Fruit fly (Drosophila melanogaster) whole organism, embryonic: ENCODE measurements around the gene SLC5A11.

Experiments
- B-H2 ChIP-seq: fragments of 200-800 bp; sonication (Bioruptor generic); optimal IDR thresholded peaks from 2 replicates; lab custom pipeline; 2018; ENCODE audit warnings: missing biosample characterization, mild to moderate bottlenecking, missing genetic modification characterization
- CG11723 ChIP-seq: fragments of 200-800 bp; sonication (Bioruptor generic); optimal IDR thresholded peaks from 2 replicates; lab custom pipeline; 2017; ENCODE audit warnings: missing biosample characterization, mild to moderate bottlenecking, missing genetic modification characterization
- CG13296 ChIP-seq: fragments of 200-800 bp; sonication (Bioruptor generic); optimal IDR thresholded peaks from 3 replicates; lab custom pipeline; 2018; ENCODE audit warnings: missing biosample characterization, mild to moderate bottlenecking, missing genetic modification characterization
- CG13894 ChIP-seq: fragments of 200-800 bp; sonication (Bioruptor generic); optimal IDR thresholded peaks from 3 replicates; lab custom pipeline; 2018; ENCODE audit warnings: missing biosample characterization, mild to moderate bottlenecking, missing genetic modification characterization, moderate library complexity
- CG1529 ChIP-seq: fragments of 200-800 bp; sonication (Bioruptor generic); optimal IDR thresholded peaks from 3 replicates; lab custom pipeline; 2018; ENCODE audit warnings: missing biosample characterization, missing genetic modification characterization
- CG15479 ChIP-seq: fragments of 200-800 bp; sonication (Bioruptor generic); optimal IDR thresholded peaks from 3 replicates; lab custom pipeline; 2019; ENCODE audit warnings: missing biosample characterization, mild to moderate bottlenecking, missing genetic modification characterization, moderate library complexity
- CG15696 ChIP-seq: fragments of 200-800 bp; sonication (Bioruptor generic); optimal IDR thresholded peaks from 2 replicates; lab custom pipeline; 2019; ENCODE audit warnings: missing biosample characterization, mild to moderate bottlenecking, missing genetic modification characterization, moderate library complexity
- CG2678 ChIP-seq: fragments of 200-800 bp; sonication (Bioruptor generic); optimal IDR thresholded peaks from 3 replicates; lab custom pipeline; 2019; ENCODE audit warnings: missing biosample characterization, mild to moderate bottlenecking, missing genetic modification characterization, moderate library complexity
- CG3995 ChIP-seq: fragments of 200-800 bp; sonication (Bioruptor generic); optimal IDR thresholded peaks from 3 replicates; lab custom pipeline; 2016; ENCODE audit warnings: missing biosample characterization, missing genetic modification characterization
- CG7556 ChIP-seq: fragments of 200-800 bp; sonication (Bioruptor generic); optimal IDR thresholded peaks from 2 replicates; lab custom pipeline; 2017; ENCODE audit warnings: missing biosample characterization, mild to moderate bottlenecking, missing genetic modification characterization
- CG8478 ChIP-seq: fragments of >200 bp; optimal IDR thresholded peaks from 2 replicates; lab custom pipeline; 2018
- Chrac-16 ChIP-seq: fragments of 200-800 bp; sonication (Bioruptor generic); optimal IDR thresholded peaks from 3 replicates; lab custom pipeline; 2016; ENCODE audit warnings: missing biosample characterization, missing genetic modification characterization
- CkIIα-i1 ChIP-seq: fragments of 200-800 bp; sonication (Bioruptor generic); IDR thresholded peaks from 2 replicates; pipeline ENCODE4 v1.3.6; 2022; ENCODE audit warnings: missing biosample characterization, missing genetic modification characterization
- D ChIP-seq, 2 experiments: fragments of 200-800 bp in 1 of 2; fragments of >200 bp in 1 of 2; sonication (Bioruptor generic) in 1 of 2; optimal IDR thresholded peaks; 2 replicates in 1 of 2; 3 replicates in 1 of 2; lab custom pipeline; 2017; ENCODE audit warnings: mild to moderate bottlenecking in 1 of 2, missing biosample characterization in 1 of 2, missing genetic modification characterization in 1 of 2, missing genetic modification reagents in 1 of 2
- HmgZ ChIP-seq: fragments of 200-800 bp; sonication (Bioruptor generic); optimal IDR thresholded peaks from 2 replicates; lab custom pipeline; 2018; ENCODE audit warnings: missing biosample characterization, mild to moderate bottlenecking, missing genetic modification characterization
- Lim3 ChIP-seq: fragments of 200-800 bp; sonication (Bioruptor generic); IDR thresholded peaks from 2 replicates; pipeline ENCODE4 v1.3.6; 2022; ENCODE audit warnings: missing biosample characterization, missing genetic modification characterization
- Med ChIP-seq: fragments of 200-800 bp; sonication (Bioruptor generic); peaks from one replicate; lab custom pipeline; 2016; ENCODE audit warnings: missing biosample characterization, missing genetic modification characterization, mild to moderate bottlenecking, inconsistent platforms, moderate library complexity
- Pdp1 ChIP-seq, 2 experiments: fragments of 200-800 bp; sonication (Bioruptor generic); optimal IDR thresholded peaks; 3 replicates each; lab custom pipeline; 2016; ENCODE audit warnings: missing biosample characterization in 2 of 2, missing genetic modification characterization in 2 of 2, mild to moderate bottlenecking in 1 of 2, moderate library complexity in 1 of 2
- ase ChIP-seq: fragments of 200-800 bp; sonication (Bioruptor generic); IDR thresholded peaks from 3 replicates; pipeline ENCODE4 v1.3.6; 2022; ENCODE audit warnings: missing biosample characterization, missing genetic modification characterization
- ash1 ChIP-seq: fragments of 200-800 bp; sonication (Bioruptor generic); optimal IDR thresholded peaks from 2 replicates; lab custom pipeline; 2018; ENCODE audit warnings: missing biosample characterization, mild to moderate bottlenecking, missing genetic modification characterization
- crp ChIP-seq, 2 experiments: fragments of 200-800 bp; sonication (Bioruptor generic); optimal IDR thresholded peaks; 2 replicates in 1 of 2; 3 replicates in 1 of 2; lab custom pipeline; 2017; ENCODE audit warnings: missing biosample characterization in 2 of 2, missing genetic modification characterization in 2 of 2, mild to moderate bottlenecking in 1 of 2, moderate library complexity in 1 of 2
- dmrt99B ChIP-seq: fragments of 200-800 bp; sonication (Bioruptor generic); optimal IDR thresholded peaks from 2 replicates; lab custom pipeline; 2018; ENCODE audit warnings: missing biosample characterization, mild to moderate bottlenecking, missing genetic modification characterization, moderate library complexity
- esg ChIP-seq: fragments of 200-800 bp; sonication (Bioruptor generic); conservative IDR thresholded peaks from 2 replicates; pipeline ENCODE4 v1.3.6; 2022; ENCODE audit warnings: missing biosample characterization, missing genetic modification characterization
- exex ChIP-seq: fragments of 200-800 bp; sonication (Bioruptor generic); optimal IDR thresholded peaks from 4 replicates; lab custom pipeline; 2018; ENCODE audit warnings: missing biosample characterization, mild to moderate bottlenecking, missing genetic modification characterization, moderate library complexity
- ftz-f1 ChIP-seq: fragments of 200-800 bp; sonication (Bioruptor generic); optimal IDR thresholded peaks from 2 replicates; lab custom pipeline; 2016; ENCODE audit warnings: missing biosample characterization, missing genetic modification characterization
- ind ChIP-seq: fragments of 200-800 bp; sonication (Bioruptor generic); optimal IDR thresholded peaks from 3 replicates; lab custom pipeline; 2016; ENCODE audit warnings: missing biosample characterization, missing genetic modification characterization
- insv ChIP-seq, 2 experiments: fragments of 200-800 bp; sonication (Bioruptor generic); optimal IDR thresholded peaks; 3 replicates each; lab custom pipeline; 2016 to 2018; ENCODE audit warnings: missing biosample characterization in 2 of 2, missing genetic modification characterization in 2 of 2
- inv ChIP-seq: fragments of 200-800 bp; sonication (Bioruptor generic); IDR thresholded peaks from 2 replicates; pipeline ENCODE4 v1.3.6; 2022; ENCODE audit warnings: missing biosample characterization, missing genetic modification characterization; ENCODE audit not compliant: partially characterized antibody
- mld ChIP-seq: fragments of 200-800 bp; sonication (Bioruptor generic); IDR thresholded peaks from 3 replicates; pipeline ENCODE4 v1.3.6; 2022; ENCODE audit warnings: missing biosample characterization, missing genetic modification characterization; ENCODE audit not compliant: partially characterized antibody
- pita ChIP-seq: fragments of 200-800 bp; sonication (Bioruptor generic); optimal IDR thresholded peaks from 2 replicates; lab custom pipeline; 2017; ENCODE audit warnings: missing biosample characterization, mild to moderate bottlenecking, missing genetic modification characterization
- so ChIP-seq: fragments of 200-800 bp; sonication (Bioruptor generic); IDR thresholded peaks from 3 replicates; pipeline ENCODE4 v1.3.6; 2022; ENCODE audit warnings: missing biosample characterization, missing genetic modification characterization
- sob ChIP-seq: fragments of 200-800 bp; sonication (Bioruptor generic); IDR thresholded peaks from 2 replicates; pipeline ENCODE4 v1.3.6; 2022; ENCODE audit warnings: missing biosample characterization, missing genetic modification characterization
- tio ChIP-seq: fragments of 200-800 bp; sonication (Bioruptor generic); optimal IDR thresholded peaks from 2 replicates; lab custom pipeline; 2017; ENCODE audit warnings: missing biosample characterization, missing genetic modification characterization, inconsistent platforms
- twi ChIP-seq: fragments of 200-800 bp; optimal IDR thresholded peaks from 2 replicates; lab custom pipeline; 2019; ENCODE audit warnings: missing biosample characterization, mild to moderate bottlenecking, missing genetic modification characterization, moderate library complexity
- wdn ChIP-seq: fragments of 200-800 bp; sonication (Bioruptor generic); IDR thresholded peaks from 2 replicates; pipeline ENCODE4 v1.3.6; 2022; ENCODE audit warnings: missing biosample characterization, missing genetic modification characterization

SLC5A11 gene

DNA sequence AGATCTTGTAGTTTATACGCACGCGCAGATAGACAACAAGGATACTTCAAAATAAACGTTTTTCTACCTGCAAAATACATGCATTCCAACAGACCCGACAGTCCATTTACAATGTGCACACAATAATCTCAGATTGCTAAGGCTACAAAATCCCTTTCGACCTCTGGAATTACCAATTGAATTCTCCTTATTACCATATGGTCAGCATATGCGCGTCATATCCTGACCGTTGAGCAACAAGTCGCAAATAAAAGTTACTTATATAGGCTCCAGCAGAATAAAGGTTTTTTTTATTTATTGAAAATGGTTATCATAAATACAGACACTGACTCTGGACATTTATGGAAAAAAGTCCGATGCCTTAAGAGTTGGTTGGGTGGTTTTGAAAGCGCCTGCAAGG, 4.4 kb upstream of the SLC5A11 start:
- no peak for TF ChIP-seq CG11723 (GFP tag; lab: Kevin White, UChicago)
- peak; percentile 95 for TF ChIP-seq twi
- no peak for TF ChIP-seq pita (GFP tag; lab: Kevin White, UChicago)
- no peak for TF ChIP-seq wdn
- no peak for TF ChIP-seq ind
- no peak for TF ChIP-seq esg (GFP tag; lab: Robert Waterston, UW)
- TF ChIP-seq ftz-f1 (GFP tag; lab: Kevin White, UChicago) = no peak
- TF ChIP-seq CG15479 = peak; percentile 21
- TF ChIP-seq inv (GFP tag; lab: Robert Waterston, UW) = no peak
- TF ChIP-seq D (optimal IDR thresholded peaks at IDR 0.05; lab: Kevin White, UChicago) = no peak
- no peak for TF ChIP-seq D (GFP tag; optimal IDR thresholded peaks at IDR 0.05; lab: Kevin White, UChicago)
- TF ChIP-seq HmgZ (tag; lab: Kevin White, UChicago) = no peak
- no peak for TF ChIP-seq crp (GFP tag; optimal IDR thresholded peaks at IDR 0.05; lab: Kevin White, UChicago)
- no peak for TF ChIP-seq Chrac-16 (GFP tag; lab: Kevin White, UChicago)
- no peak for TF ChIP-seq insv (GFP tag; optimal IDR thresholded peaks at IDR 0.05; lab: Kevin White, UChicago)
- no peak for TF ChIP-seq CG7556 (GFP tag; lab: Kevin White, UChicago)

DNA sequence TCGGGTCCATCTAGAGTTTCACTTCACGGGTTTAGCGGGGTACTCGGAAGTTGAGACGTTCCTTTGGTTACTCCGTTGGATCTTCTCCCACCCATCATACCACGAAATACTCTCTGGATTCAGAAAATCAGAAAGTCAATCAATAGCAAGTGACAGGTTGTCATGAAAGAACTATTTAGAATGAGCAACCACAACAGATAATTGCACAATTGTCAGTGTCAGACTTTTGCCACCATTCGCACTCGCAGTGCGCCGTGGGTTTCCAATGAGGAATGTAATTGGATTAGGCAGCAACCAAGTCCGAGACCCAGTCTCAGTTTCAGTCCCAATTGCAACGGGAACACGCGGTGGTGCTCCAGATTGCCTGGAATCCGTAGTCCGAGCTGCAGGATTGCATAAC, 939 bp upstream of the SLC5A11 start, which contains the start of gene CG8419:
TSS of gene CG8419 (plus strand) at position 301 of the 400 bp plus-strand sequence.
- TF ChIP-seq CG8478 (lab: Kevin White, UChicago) = no peak
- 0 out of 2 replicates have a peak, but pooled peaks have one; percentile 10 for TF ChIP-seq Lim3 (GFP tag; lab: Robert Waterston, UW)
- no peak for TF ChIP-seq CG2678 (tag; lab: Kevin White, UChicago)
- TF ChIP-seq sob (GFP tag; lab: Robert Waterston, UW) = no peak
- TF ChIP-seq Pdp1 (GFP tag; optimal IDR thresholded peaks at IDR 0.05; lab: Kevin White, UChicago) = peak in 1 of 2 experiments; percentile 24
- TF ChIP-seq tio (GFP tag; lab: Kevin White, UChicago) = no peak

DNA sequence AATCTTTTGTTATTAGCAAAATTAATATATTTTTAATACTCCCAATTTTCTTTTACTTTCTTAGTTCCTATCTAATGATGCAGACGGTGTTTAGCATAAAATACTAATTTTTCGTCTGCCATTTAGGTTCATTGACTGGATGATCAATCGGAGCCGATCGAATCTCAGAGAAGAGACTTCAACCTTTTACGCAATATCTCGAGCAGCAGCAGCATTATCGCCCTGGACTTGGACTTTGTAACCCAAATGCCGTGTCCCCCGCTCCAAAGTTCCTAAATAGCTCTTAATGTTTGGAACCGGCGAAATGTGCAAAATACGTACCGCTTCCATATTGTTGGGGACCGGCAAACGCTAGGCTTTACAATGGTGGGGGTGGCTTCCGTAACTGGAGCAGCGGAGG, 566 bp downstream of the SLC5A11 start:
- peak in 1 of 2 experiments; percentile 78 for TF ChIP-seq Pdp1 (GFP tag; optimal IDR thresholded peaks at IDR 0.05; lab: Kevin White, UChicago)
- TF ChIP-seq mld (GFP tag; lab: Robert Waterston, UW) = peak; percentile 32; the same call in 1 of the 3 replicates
- 0 out of 3 replicates have a peak, but pooled peaks have one; percentile 10 for TF ChIP-seq ase (GFP tag; lab: Robert Waterston, UW)
- no peak for TF ChIP-seq CG3995
- TF ChIP-seq, all 482 proteins: peak for 3

dm6 chr2L:8203748-8204147, 1.2 kb downstream of the SLC5A11 start:
- TF ChIP-seq CkIIα-i1 (GFP tag; lab: Robert Waterston, UW) = no peak
- no peak for TF ChIP-seq CG15696
- no peak for TF ChIP-seq CG1529 (GFP tag; lab: Kevin White, UChicago)
- TF ChIP-seq CG2678 (tag; lab: Kevin White, UChicago) = peak; percentile 31
- TF ChIP-seq so (GFP tag; lab: Robert Waterston, UW) = no peak
- peak; percentile 5 for TF ChIP-seq Med
- peak; percentile 6 for TF ChIP-seq exex (tag; lab: Kevin White, UChicago)
- TF ChIP-seq CG13894 (tag; lab: Kevin White, UChicago) = peak; percentile 56
- no peak for TF ChIP-seq dmrt99B (tag; lab: Kevin White, UChicago)
- peak; percentile 2 for TF ChIP-seq B-H2 (GFP tag; lab: Kevin White, UChicago)
- TF ChIP-seq ash1 = no peak
- peak; percentile 12 for TF ChIP-seq CG13296 (GFP tag; lab: Kevin White, UChicago)
